Worm (Caenorhabditis elegans) whole organism, L1 larva: ENCODE results near the gene sphk-1.

Experiments used
- C04F5.9 ChIP-seq: sonication (generic microtip); optimal IDR thresholded peaks from 2 replicates; lab custom pipeline; 2016; ENCODE audit warnings: missing genetic modification characterization, missing compliant biosample characterization
- C16A3.4 ChIP-seq: fragments of 150-350 bp; optimal IDR thresholded peaks from 2 replicates; lab custom pipeline; 2014; ENCODE audit warnings: missing biosample characterization, missing genetic modification characterization
- C34B4.2 ChIP-seq: sonication (generic microtip); optimal IDR thresholded peaks from 2 replicates; lab custom pipeline; 2017; ENCODE audit warnings: mild to moderate bottlenecking, missing genetic modification characterization, missing compliant biosample characterization
- aha-1 ChIP-seq: fragments of 150-350 bp; optimal IDR thresholded peaks from 2 replicates; lab custom pipeline; 2014; ENCODE audit warnings: missing biosample characterization, missing genetic modification characterization
- ama-1 ChIP-seq: fragments of 150-350 bp; optimal IDR thresholded peaks from 2 replicates; lab custom pipeline; 2014
- blmp-1 ChIP-seq: fragments of 150-350 bp; optimal IDR thresholded peaks from 2 replicates; lab custom pipeline; 2014; ENCODE audit warnings: missing biosample characterization, missing genetic modification characterization
- ceh-82 ChIP-seq, 3 experiments: fragments of 150-350 bp in 1 of 3; sonication (generic microtip) in 2 of 3; optimal IDR thresholded peaks; 2 replicates each; lab custom pipeline; 2014 to 2017; ENCODE audit warnings: missing biosample characterization in 3 of 3, missing genetic modification characterization in 3 of 3
- ceh-90 ChIP-seq: sonication (generic microtip); optimal IDR thresholded peaks from 2 replicates; lab custom pipeline; 2016; ENCODE audit warnings: missing genetic modification characterization, missing compliant biosample characterization
- dpl-1 ChIP-seq, 3 experiments: fragments of 150-350 bp in 2 of 3; sonication (generic microtip) in 1 of 3; optimal IDR thresholded peaks; 2 replicates each; lab custom pipeline; 2014 to 2017; ENCODE audit warnings: missing biosample characterization in 3 of 3, missing genetic modification characterization in 3 of 3, missing genetic modification reagents in 3 of 3
- dsc-1 ChIP-seq: sonication (generic microtip); optimal IDR thresholded peaks from 2 replicates; lab custom pipeline; 2016; ENCODE audit warnings: mild to moderate bottlenecking, missing genetic modification characterization, missing compliant biosample characterization
- egl-27 ChIP-seq, 2 experiments: fragments of 150-350 bp in 1 of 2; sonication (generic microtip); optimal IDR thresholded peaks; 3 replicates each; lab custom pipeline; 2017 to 2018; ENCODE audit warnings: missing biosample characterization in 2 of 2, missing genetic modification characterization in 2 of 2, missing genetic modification reagents in 2 of 2
- elt-2 ChIP-seq: sonication (generic microtip); optimal IDR thresholded peaks from 2 replicates; lab custom pipeline; 2016; ENCODE audit warnings: missing genetic modification characterization, mild to moderate bottlenecking, inconsistent platforms, missing compliant biosample characterization, missing genetic modification reagents
- elt-3 ChIP-seq, 6 experiments: fragments of 150-350 bp in 1 of 6; sonication (generic microtip); optimal IDR thresholded peaks; 2 replicates each; lab custom pipeline; 2017 to 2018; ENCODE audit warnings: missing biosample characterization in 6 of 6, missing genetic modification characterization in 6 of 6, inconsistent platforms in 1 of 6
- ets-5 ChIP-seq: fragments of 200-800 bp; sonication (Bioruptor generic); IDR thresholded peaks from 2 replicates; pipeline ENCODE4 v1.3.6; 2022; ENCODE audit warnings: missing genetic modification characterization, missing compliant biosample characterization
- fkh-8 ChIP-seq: sonication (generic microtip); optimal IDR thresholded peaks from 2 replicates; lab custom pipeline; 2016; ENCODE audit warnings: mild to moderate bottlenecking, missing genetic modification characterization, missing compliant biosample characterization
- grh-1 ChIP-seq: fragments of 200-800 bp; sonication (Bioruptor generic); IDR thresholded peaks from 2 replicates; pipeline ENCODE4 v1.3.6; 2022; ENCODE audit warnings: missing genetic modification reagents, missing genetic modification characterization, missing compliant biosample characterization
- hlh-4 ChIP-seq: sonication (generic microtip); optimal IDR thresholded peaks from 2 replicates; lab custom pipeline; 2016; ENCODE audit warnings: mild to moderate bottlenecking, missing genetic modification characterization, missing compliant biosample characterization
- isw-1 ChIP-seq: fragments of 200-800 bp; sonication (Bioruptor generic); IDR thresholded peaks from 2 replicates; pipeline ENCODE4 v1.3.6; 2022; ENCODE audit warnings: missing genetic modification characterization, missing compliant biosample characterization
- jun-1 ChIP-seq: fragments of 150-350 bp; optimal IDR thresholded peaks from 2 replicates; lab custom pipeline; 2014; ENCODE audit warnings: missing biosample characterization, missing genetic modification reagents, missing genetic modification characterization
- lin-13 ChIP-seq: fragments of 150-350 bp; optimal IDR thresholded peaks from 2 replicates; lab custom pipeline; 2014; ENCODE audit warnings: missing biosample characterization, missing genetic modification reagents, missing genetic modification characterization
- lin-15B ChIP-seq: fragments of 150-350 bp; sonication (generic microtip); optimal IDR thresholded peaks from 3 replicates; lab custom pipeline; 2014; ENCODE audit warnings: missing biosample characterization, missing genetic modification characterization
- lin-35 ChIP-seq, 2 experiments: fragments of 150-350 bp; optimal IDR thresholded peaks; 2 replicates each; lab custom pipeline; 2014; ENCODE audit warnings: missing biosample characterization in 2 of 2, missing genetic modification characterization in 2 of 2, missing genetic modification reagents in 2 of 2
- lin-39 ChIP-seq: fragments of 150-350 bp; optimal IDR thresholded peaks from 2 replicates; lab custom pipeline; 2014; ENCODE audit warnings: missing biosample characterization, missing genetic modification reagents, missing genetic modification characterization
- lir-3 ChIP-seq: sonication (generic microtip); optimal IDR thresholded peaks from 2 replicates; lab custom pipeline; 2016; ENCODE audit warnings: mild to moderate bottlenecking, missing genetic modification characterization, moderate library complexity, missing compliant biosample characterization; ENCODE audit not compliant: poor library complexity
- lsy-2 ChIP-seq, 2 experiments: fragments of 150-350 bp; optimal IDR thresholded peaks; 2 replicates each; lab custom pipeline; 2014; ENCODE audit warnings: missing biosample characterization in 2 of 2, missing genetic modification characterization in 2 of 2
- mab-9 ChIP-seq: fragments of 200-800 bp; sonication (Bioruptor generic); IDR thresholded peaks from 2 replicates; pipeline ENCODE4 v1.3.6; 2022; ENCODE audit warnings: missing genetic modification reagents, missing genetic modification characterization, missing compliant biosample characterization
- mdl-1 ChIP-seq, 2 experiments: fragments of 150-350 bp; optimal IDR thresholded peaks; 2 replicates each; lab custom pipeline; 2014 to 2017; ENCODE audit warnings: missing biosample characterization in 2 of 2, missing genetic modification characterization in 2 of 2, inconsistent platforms in 1 of 2
- mep-1 ChIP-seq: fragments of 150-350 bp; optimal IDR thresholded peaks from 2 replicates; lab custom pipeline; 2014; ENCODE audit warnings: missing biosample characterization, missing genetic modification characterization
- nhr-12 ChIP-seq: sonication (generic microtip); optimal IDR thresholded peaks from 2 replicates; lab custom pipeline; 2017; ENCODE audit warnings: missing biosample characterization, missing genetic modification characterization
- nhr-237 ChIP-seq: fragments of 150-350 bp; optimal IDR thresholded peaks from 2 replicates; lab custom pipeline; 2014; ENCODE audit warnings: missing biosample characterization, missing genetic modification characterization
- nhr-47 ChIP-seq: sonication (generic microtip); optimal IDR thresholded peaks from 2 replicates; lab custom pipeline; 2016; ENCODE audit warnings: mild to moderate bottlenecking, missing genetic modification characterization, moderate library complexity, missing compliant biosample characterization
- nhr-71 ChIP-seq: sonication (generic microtip); optimal IDR thresholded peaks from 2 replicates; lab custom pipeline; 2016; ENCODE audit warnings: mild to moderate bottlenecking, missing genetic modification characterization, moderate library complexity, missing compliant biosample characterization
- nhr-76 ChIP-seq: sonication (generic microtip); optimal IDR thresholded peaks from 2 replicates; lab custom pipeline; 2017; ENCODE audit warnings: missing biosample characterization, missing genetic modification characterization
- nhr-77 ChIP-seq: fragments of 150-350 bp; optimal IDR thresholded peaks from 2 replicates; lab custom pipeline; 2014; ENCODE audit warnings: missing biosample characterization, missing genetic modification characterization
- pag-3 ChIP-seq: sonication (generic microtip); optimal IDR thresholded peaks from 2 replicates; lab custom pipeline; 2017; ENCODE audit warnings: missing genetic modification characterization, mild to moderate bottlenecking, missing compliant biosample characterization, antibody characterized with exemption, borderline replicate concordance; ENCODE audit not compliant: insufficient read depth
- pax-3 ChIP-seq: fragments of 200-800 bp; sonication (Bioruptor generic); optimal IDR thresholded peaks from 2 replicates; lab custom pipeline; 2018; ENCODE audit warnings: mild to moderate bottlenecking, missing genetic modification characterization, moderate library complexity, missing compliant biosample characterization
- pqm-1 ChIP-seq: sonication (generic microtip); optimal IDR thresholded peaks from 3 replicates; lab custom pipeline; 2017; ENCODE audit warnings: missing biosample characterization, missing genetic modification characterization
- rnt-1 ChIP-seq: sonication (generic microtip); optimal IDR thresholded peaks from 2 replicates; lab custom pipeline; 2016; ENCODE audit warnings: mild to moderate bottlenecking, missing genetic modification characterization, moderate library complexity, missing compliant biosample characterization
- skn-1 ChIP-seq: fragments of 150-350 bp; optimal IDR thresholded peaks from 2 replicates; lab custom pipeline; 2014; ENCODE audit warnings: missing biosample characterization, missing genetic modification characterization
- snu-23 ChIP-seq: sonication (generic microtip); optimal IDR thresholded peaks from 2 replicates; lab custom pipeline; 2016; ENCODE audit warnings: missing genetic modification characterization, missing compliant biosample characterization
- sptf-1 ChIP-seq: fragments of 150-350 bp; optimal IDR thresholded peaks from 2 replicates; lab custom pipeline; 2014; ENCODE audit warnings: missing biosample characterization, missing genetic modification characterization
- sup-37 ChIP-seq: fragments of 200-800 bp; sonication (Bioruptor generic); optimal IDR thresholded peaks from 2 replicates; lab custom pipeline; 2018; ENCODE audit warnings: mild to moderate bottlenecking, missing genetic modification characterization, missing compliant biosample characterization
- swsn-7 ChIP-seq: sonication (generic microtip); optimal IDR thresholded peaks from 2 replicates; lab custom pipeline; 2016; ENCODE audit warnings: missing genetic modification characterization, missing compliant biosample characterization
- tlp-1 ChIP-seq: fragments of 150-350 bp; optimal IDR thresholded peaks from 2 replicates; lab custom pipeline; 2014; ENCODE audit warnings: missing biosample characterization, missing genetic modification characterization
- unc-130 ChIP-seq: fragments of 150-350 bp; optimal IDR thresholded peaks from 2 replicates; lab custom pipeline; 2017; ENCODE audit warnings: missing biosample characterization, missing genetic modification characterization, inconsistent platforms
- unc-30 ChIP-seq: sonication (generic microtip); optimal IDR thresholded peaks from 2 replicates; lab custom pipeline; 2017; ENCODE audit warnings: missing biosample characterization, missing genetic modification characterization
- unc-86 ChIP-seq: sonication (generic microtip); optimal IDR thresholded peaks from 2 replicates; lab custom pipeline; 2016; ENCODE audit warnings: missing genetic modification characterization, missing compliant biosample characterization
- vab-15 ChIP-seq: sonication (generic microtip); optimal IDR thresholded peaks from 2 replicates; lab custom pipeline; 2017; ENCODE audit warnings: missing genotype, mild to moderate bottlenecking, missing genetic modification characterization, missing compliant biosample characterization
- xbp-1 ChIP-seq: sonication (generic microtip); optimal IDR thresholded peaks from 2 replicates; lab custom pipeline; 2016; ENCODE audit warnings: missing genetic modification characterization, missing compliant biosample characterization
- zag-1 ChIP-seq: fragments of 150-350 bp; optimal IDR thresholded peaks from 2 replicates; lab custom pipeline; 2014; ENCODE audit warnings: missing biosample characterization, missing genetic modification characterization
- ztf-11 ChIP-seq, 2 experiments: sonication (generic microtip); optimal IDR thresholded peaks; 2 replicates each; lab custom pipeline; 2016 to 2017; ENCODE audit warnings: missing genetic modification characterization in 2 of 2, missing biosample characterization in 1 of 2, missing compliant biosample characterization in 1 of 2

Gene sphk-1

DNA sequence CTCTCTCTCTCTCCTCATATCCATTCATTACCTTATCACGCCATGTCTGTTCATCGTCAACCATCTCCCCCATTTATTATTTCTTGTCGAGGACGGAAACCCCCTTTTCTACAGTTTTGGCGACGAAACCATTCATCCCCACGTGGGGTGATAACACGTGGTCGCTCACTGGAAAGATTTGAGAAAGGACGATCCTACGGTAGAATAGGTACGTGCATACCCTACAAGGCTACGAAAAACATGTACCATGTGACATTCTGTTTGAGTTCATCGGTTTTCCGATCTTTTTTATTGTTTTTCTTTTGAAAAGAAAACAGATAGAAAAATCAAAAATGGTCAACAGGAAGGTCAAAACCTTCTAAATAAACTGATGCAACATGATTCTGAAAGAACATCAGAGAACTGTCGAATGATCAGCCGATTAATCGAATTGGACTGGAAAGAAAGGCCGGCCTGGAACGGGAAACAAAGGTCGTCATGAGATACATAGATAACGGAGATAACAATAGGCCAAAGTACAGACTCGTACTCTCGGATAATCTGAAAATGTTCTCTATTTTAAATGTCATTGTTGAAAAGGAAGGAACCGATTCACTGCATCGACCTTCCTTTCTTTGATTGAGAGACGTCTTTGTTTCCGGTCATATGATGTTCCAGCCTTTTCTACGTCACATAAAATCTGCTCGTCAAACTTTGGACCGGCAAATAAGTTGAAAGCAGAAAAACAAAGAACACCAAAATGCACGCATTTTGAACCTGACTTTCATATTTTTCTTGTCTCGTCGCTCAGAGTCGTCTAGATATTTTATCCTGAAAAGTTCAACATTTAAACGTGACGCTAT lies 40.8 kb upstream of the sphk-1 start:
- TF ChIP-seq sup-37 = no peak
- peak in 5 of 6 experiments; percentile 29 to 97 (median 64) for TF ChIP-seq elt-3 (tag; optimal IDR thresholded peaks at IDR 0.05; lab: Kevin White, UChicago)
- no peak for TF ChIP-seq fkh-8 (tag; lab: Kevin White, UChicago)
- peak; percentile 16 for TF ChIP-seq swsn-7 (tag; lab: Kevin White, UChicago)
- peak; percentile 53 for TF ChIP-seq skn-1 (tag; lab: Kevin White, UChicago)
- TF ChIP-seq mdl-1 (tag; optimal IDR thresholded peaks at IDR 0.05; lab: Kevin White, UChicago) = peak in 1 of 2 experiments; percentile 97
- 0 out of 2 replicates have a peak, but pooled peaks have one; percentile 49 for TF ChIP-seq mab-9 (GFP tag; lab: Robert Waterston, UW)
- peak; percentile 13 for TF ChIP-seq rnt-1 (tag; lab: Kevin White, UChicago)
- no peak for TF ChIP-seq pqm-1
- TF ChIP-seq ets-5 (GFP tag; lab: Robert Waterston, UW) = no peak
- no peak for TF ChIP-seq nhr-237 (tag; lab: Kevin White, UChicago)
- no peak for TF ChIP-seq dsc-1
- TF ChIP-seq hlh-4 (tag; lab: Kevin White, UChicago) = no peak
- no peak for TF ChIP-seq aha-1 (tag; lab: Kevin White, UChicago)
- peak; percentile 81 for TF ChIP-seq unc-130
- TF ChIP-seq nhr-71 (tag; lab: Kevin White, UChicago) = peak; percentile 94
- TF ChIP-seq vab-15 = peak; percentile 6
- no peak for TF ChIP-seq isw-1 (GFP tag; lab: Robert Waterston, UW)
- TF ChIP-seq mep-1 = peak; percentile 79
- TF ChIP-seq lsy-2 (tag; optimal IDR thresholded peaks at IDR 0.05; lab: Kevin White, UChicago) = peak; percentile 51 to 82
- TF ChIP-seq pag-3 (tag; lab: Kevin White, UChicago) = no peak
- TF ChIP-seq elt-2 (tag; lab: Kevin White, UChicago) = no peak
- TF ChIP-seq unc-86 (tag; lab: Kevin White, UChicago) = no peak
- TF ChIP-seq xbp-1 (tag; lab: Kevin White, UChicago) = peak; percentile 58
- no peak for TF ChIP-seq unc-30 (tag; lab: Kevin White, UChicago)
- TF ChIP-seq jun-1 (tag; lab: Kevin White, UChicago) = no peak
- no peak for TF ChIP-seq tlp-1 (tag; lab: Kevin White, UChicago)
- TF ChIP-seq C34B4.2 (tag; lab: Kevin White, UChicago) = no peak
- peak; percentile 79 for TF ChIP-seq nhr-47 (tag; lab: Kevin White, UChicago)
- TF ChIP-seq nhr-12 = no peak
- no peak for TF ChIP-seq nhr-77 (tag; lab: Kevin White, UChicago)
- no peak for TF ChIP-seq ztf-11 (tag; optimal IDR thresholded peaks at IDR 0.05; lab: Kevin White, UChicago)
- no peak for TF ChIP-seq egl-27 (tag; optimal IDR thresholded peaks at IDR 0.05; lab: Kevin White, UChicago)
- peak; percentile 84 for TF ChIP-seq grh-1 (GFP tag; lab: Robert Waterston, UW)
- TF ChIP-seq C04F5.9 (tag; lab: Kevin White, UChicago) = no peak
- TF ChIP-seq C16A3.4 = peak; percentile 55
- TF ChIP-seq pax-3 (tag; lab: Kevin White, UChicago) = no peak
- peak in 2 of 3 experiments; percentile 19 to 31 for TF ChIP-seq dpl-1 (GFP tag; optimal IDR thresholded peaks at IDR 0.05; lab: Kevin White, UChicago)
- peak in 1 of 2 experiments; percentile 81 for TF ChIP-seq lin-35 (GFP tag; optimal IDR thresholded peaks at IDR 0.05; lab: Kevin White, UChicago)
- no peak for TF ChIP-seq nhr-76 (tag; lab: Kevin White, UChicago)
- no peak for TF ChIP-seq ceh-90
- TF ChIP-seq ceh-82 (tag; optimal IDR thresholded peaks at IDR 0.05; lab: Kevin White, UChicago) = no peak
- peak; percentile 62 for TF ChIP-seq lir-3 (tag; lab: Kevin White, UChicago)
- TF ChIP-seq snu-23 (GFP tag; lab: Kevin White, UChicago) = peak; percentile 87
- no peak for TF ChIP-seq zag-1 (tag; lab: Kevin White, UChicago)
- no peak for TF ChIP-seq lin-15B (tag; lab: Kevin White, UChicago)
- no peak for TF ChIP-seq lin-39 (tag; lab: Kevin White, UChicago)
- TF ChIP-seq ama-1 (lab: Kevin White, UChicago) = no peak
- TF ChIP-seq sptf-1 (tag; lab: Kevin White, UChicago) = no peak
- peak; percentile 91 for TF ChIP-seq blmp-1 (tag; lab: Kevin White, UChicago)
- peak; percentile 53 for TF ChIP-seq lin-13 (GFP tag; lab: Kevin White, UChicago)
